Worm (Caenorhabditis elegans) whole organism, L2 larva: ENCODE measurements around the gene wdfy-2.

Source experiments
- ZK546.5 ChIP-seq: sonication (generic microtip); optimal IDR thresholded peaks from 2 replicates; lab custom pipeline; 2017; ENCODE audit warnings: missing biosample characterization, missing genetic modification characterization
- lsy-2 ChIP-seq, 2 experiments: fragments of 150-350 bp in 1 of 2; sonication (generic microtip) in 1 of 2; optimal IDR thresholded peaks; 2 replicates each; lab custom pipeline; 2014 to 2017; ENCODE audit warnings: missing biosample characterization in 2 of 2, missing genetic modification characterization in 2 of 2

ce11 chrII:9303545-9303944 is 16.1 kb upstream of the wdfy-2 start:
- TF ChIP-seq lsy-2 (tag; optimal IDR thresholded peaks at IDR 0.05; lab: Kevin White, UChicago) = no peak
- TF ChIP-seq ZK546.5 (tag; lab: Kevin White, UChicago) = no peak
